Worm (Caenorhabditis elegans) whole organism, L1 larva: ENCODE data around the gene srx-39.
A peak's percentile ranks its signal among the peaks of the same experiment; 100 is the strongest.

Experiments used
- F16B12.6 ChIP-seq: fragments of 150-350 bp; optimal IDR thresholded peaks from 2 replicates; lab custom pipeline; 2014; ENCODE audit warnings: missing biosample characterization, missing genetic modification characterization
- Y116A8C.19 ChIP-seq: sonication (generic microtip); optimal IDR thresholded peaks from 2 replicates; lab custom pipeline; 2016; ENCODE audit warnings: missing compliant biosample characterization, missing genetic modification characterization, borderline replicate concordance
- aha-1 ChIP-seq: fragments of 150-350 bp; optimal IDR thresholded peaks from 2 replicates; lab custom pipeline; 2014; ENCODE audit warnings: missing biosample characterization, missing genetic modification characterization
- ceh-63 ChIP-seq: fragments of 200-800 bp; sonication (Bioruptor generic); optimal IDR thresholded peaks from 2 replicates; lab custom pipeline; 2018; ENCODE audit warnings: mild to moderate bottlenecking, missing genetic modification characterization, missing compliant biosample characterization
- ceh-88 ChIP-seq: fragments of 200-800 bp; sonication (Bioruptor generic); IDR thresholded peaks from 2 replicates; pipeline ENCODE4 v1.3.6; 2022; ENCODE audit warnings: missing genetic modification characterization, missing compliant biosample characterization
- dsc-1 ChIP-seq: sonication (generic microtip); optimal IDR thresholded peaks from 2 replicates; lab custom pipeline; 2016; ENCODE audit warnings: mild to moderate bottlenecking, missing genetic modification characterization, missing compliant biosample characterization
- efl-1 ChIP-seq, 4 experiments: fragments of 150-350 bp; optimal IDR thresholded peaks in 3 of 4; peaks in 1 of 4; 1 replicate in 1 of 4; 2 replicates in 3 of 4; lab custom pipeline; 2014; ENCODE audit warnings: missing biosample characterization in 2 of 4, missing genetic modification characterization in 2 of 4, missing genetic modification reagents in 2 of 4
- egl-27 ChIP-seq, 2 experiments: fragments of 150-350 bp in 1 of 2; sonication (generic microtip); optimal IDR thresholded peaks; 3 replicates each; lab custom pipeline; 2017 to 2018; ENCODE audit warnings: missing biosample characterization in 2 of 2, missing genetic modification characterization in 2 of 2, missing genetic modification reagents in 2 of 2
- elt-2 ChIP-seq: sonication (generic microtip); optimal IDR thresholded peaks from 2 replicates; lab custom pipeline; 2016; ENCODE audit warnings: missing genetic modification characterization, mild to moderate bottlenecking, inconsistent platforms, missing compliant biosample characterization, missing genetic modification reagents
- elt-3 ChIP-seq, 6 experiments: fragments of 150-350 bp in 1 of 6; sonication (generic microtip); optimal IDR thresholded peaks; 2 replicates each; lab custom pipeline; 2017 to 2018; ENCODE audit warnings: missing biosample characterization in 6 of 6, missing genetic modification characterization in 6 of 6, inconsistent platforms in 1 of 6
- ets-5 ChIP-seq: fragments of 200-800 bp; sonication (Bioruptor generic); IDR thresholded peaks from 2 replicates; pipeline ENCODE4 v1.3.6; 2022; ENCODE audit warnings: missing genetic modification characterization, missing compliant biosample characterization
- fos-1 ChIP-seq: fragments of 150-350 bp; optimal IDR thresholded peaks from 2 replicates; lab custom pipeline; 2014; ENCODE audit warnings: missing biosample characterization, missing genetic modification characterization
- grh-1 ChIP-seq: fragments of 200-800 bp; sonication (Bioruptor generic); IDR thresholded peaks from 2 replicates; pipeline ENCODE4 v1.3.6; 2022; ENCODE audit warnings: missing genetic modification reagents, missing genetic modification characterization, missing compliant biosample characterization
- hlh-4 ChIP-seq: sonication (generic microtip); optimal IDR thresholded peaks from 2 replicates; lab custom pipeline; 2016; ENCODE audit warnings: mild to moderate bottlenecking, missing genetic modification characterization, missing compliant biosample characterization
- hpl-2 ChIP-seq: fragments of 150-350 bp; optimal IDR thresholded peaks from 2 replicates; lab custom pipeline; 2014; ENCODE audit warnings: missing biosample characterization, missing genetic modification reagents, missing genetic modification characterization
- irx-1 ChIP-seq: sonication (generic microtip); optimal IDR thresholded peaks from 2 replicates; lab custom pipeline; 2016; ENCODE audit warnings: missing genetic modification characterization, missing compliant biosample characterization
- jun-1 ChIP-seq: fragments of 150-350 bp; optimal IDR thresholded peaks from 2 replicates; lab custom pipeline; 2014; ENCODE audit warnings: missing biosample characterization, missing genetic modification reagents, missing genetic modification characterization
- lsy-2 ChIP-seq, 2 experiments: fragments of 150-350 bp; optimal IDR thresholded peaks; 2 replicates each; lab custom pipeline; 2014; ENCODE audit warnings: missing biosample characterization in 2 of 2, missing genetic modification characterization in 2 of 2
- mef-2 ChIP-seq: fragments of 150-350 bp; optimal IDR thresholded peaks from 2 replicates; lab custom pipeline; 2014; ENCODE audit warnings: missing biosample characterization, missing genetic modification characterization
- mep-1 ChIP-seq: fragments of 150-350 bp; optimal IDR thresholded peaks from 2 replicates; lab custom pipeline; 2014; ENCODE audit warnings: missing biosample characterization, missing genetic modification characterization
- nhr-11 ChIP-seq: fragments of 150-350 bp; optimal IDR thresholded peaks from 2 replicates; lab custom pipeline; 2014; ENCODE audit warnings: missing biosample characterization, missing genetic modification characterization
- nhr-19 ChIP-seq: fragments of 200-800 bp; sonication (Bioruptor generic); conservative IDR thresholded peaks from 2 replicates; pipeline ENCODE4 v1.3.6; 2022; ENCODE audit warnings: missing genetic modification characterization, missing compliant biosample characterization
- nhr-20 ChIP-seq: sonication (generic microtip); optimal IDR thresholded peaks from 2 replicates; lab custom pipeline; 2016; ENCODE audit warnings: mild to moderate bottlenecking, missing genetic modification characterization, missing compliant biosample characterization
- nhr-28 ChIP-seq: fragments of 150-350 bp; optimal IDR thresholded peaks from 2 replicates; lab custom pipeline; 2014; ENCODE audit warnings: missing biosample characterization, missing genetic modification characterization
- nhr-76 ChIP-seq: sonication (generic microtip); optimal IDR thresholded peaks from 2 replicates; lab custom pipeline; 2017; ENCODE audit warnings: missing biosample characterization, missing genetic modification characterization
- nhr-77 ChIP-seq: fragments of 150-350 bp; optimal IDR thresholded peaks from 2 replicates; lab custom pipeline; 2014; ENCODE audit warnings: missing biosample characterization, missing genetic modification characterization
- nhr-90 ChIP-seq: sonication (generic microtip); optimal IDR thresholded peaks from 2 replicates; lab custom pipeline; 2016; ENCODE audit warnings: mild to moderate bottlenecking, missing genetic modification characterization, missing compliant biosample characterization; ENCODE audit not compliant: poor library complexity
- pag-3 ChIP-seq: sonication (generic microtip); optimal IDR thresholded peaks from 2 replicates; lab custom pipeline; 2017; ENCODE audit warnings: missing genetic modification characterization, mild to moderate bottlenecking, missing compliant biosample characterization, antibody characterized with exemption, borderline replicate concordance; ENCODE audit not compliant: insufficient read depth
- pax-3 ChIP-seq: fragments of 200-800 bp; sonication (Bioruptor generic); optimal IDR thresholded peaks from 2 replicates; lab custom pipeline; 2018; ENCODE audit warnings: mild to moderate bottlenecking, missing genetic modification characterization, moderate library complexity, missing compliant biosample characterization
- pqm-1 ChIP-seq: sonication (generic microtip); optimal IDR thresholded peaks from 3 replicates; lab custom pipeline; 2017; ENCODE audit warnings: missing biosample characterization, missing genetic modification characterization
- skn-1 ChIP-seq: fragments of 150-350 bp; optimal IDR thresholded peaks from 2 replicates; lab custom pipeline; 2014; ENCODE audit warnings: missing biosample characterization, missing genetic modification characterization
- snu-23 ChIP-seq: sonication (generic microtip); optimal IDR thresholded peaks from 2 replicates; lab custom pipeline; 2016; ENCODE audit warnings: missing genetic modification characterization, missing compliant biosample characterization
- sup-37 ChIP-seq: fragments of 200-800 bp; sonication (Bioruptor generic); optimal IDR thresholded peaks from 2 replicates; lab custom pipeline; 2018; ENCODE audit warnings: mild to moderate bottlenecking, missing genetic modification characterization, missing compliant biosample characterization
- swsn-7 ChIP-seq: sonication (generic microtip); optimal IDR thresholded peaks from 2 replicates; lab custom pipeline; 2016; ENCODE audit warnings: missing genetic modification characterization, missing compliant biosample characterization
- unc-30 ChIP-seq: sonication (generic microtip); optimal IDR thresholded peaks from 2 replicates; lab custom pipeline; 2017; ENCODE audit warnings: missing biosample characterization, missing genetic modification characterization
- unc-62 ChIP-seq: fragments of 150-350 bp; optimal IDR thresholded peaks from 2 replicates; lab custom pipeline; 2014; ENCODE audit warnings: missing biosample characterization, missing genetic modification reagents, missing genetic modification characterization
- unc-98 ChIP-seq: fragments of 200-800 bp; sonication (Bioruptor generic); IDR thresholded peaks from 2 replicates; pipeline ENCODE4 v1.3.6; 2022; ENCODE audit warnings: missing genetic modification characterization, missing compliant biosample characterization
- vab-15 ChIP-seq: sonication (generic microtip); optimal IDR thresholded peaks from 2 replicates; lab custom pipeline; 2017; ENCODE audit warnings: missing genotype, mild to moderate bottlenecking, missing genetic modification characterization, missing compliant biosample characterization
- xbp-1 ChIP-seq: sonication (generic microtip); optimal IDR thresholded peaks from 2 replicates; lab custom pipeline; 2016; ENCODE audit warnings: missing genetic modification characterization, missing compliant biosample characterization

Gene srx-39

DNA sequence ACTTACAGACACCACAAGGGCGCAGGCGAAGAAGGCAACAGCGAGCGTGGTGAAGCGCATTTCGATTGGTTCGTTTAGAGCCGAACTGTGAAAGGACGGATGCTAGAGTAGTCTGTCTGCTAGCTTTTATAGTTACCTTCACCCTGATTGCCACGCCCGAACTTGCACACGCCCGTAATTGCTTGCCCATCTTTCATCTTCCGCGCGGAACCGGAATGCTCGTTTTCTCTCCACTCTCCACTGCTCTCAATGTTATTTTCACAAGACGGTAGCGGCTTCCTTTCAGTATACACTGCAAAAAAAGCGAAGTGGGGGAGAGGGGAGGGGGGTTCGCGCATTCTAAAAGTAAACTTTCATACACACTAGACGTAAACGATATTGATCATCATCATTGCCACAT, 36.9 kb upstream of the srx-39 start, which contains the start of gene abu-8:
TSS of gene abu-8 (minus strand) at position 101 of the 400 bp plus-strand sequence.
- TF ChIP-seq unc-98 (GFP tag; lab: Robert Waterston, UW), result no peak
- no peak for TF ChIP-seq F16B12.6 (tag; lab: Kevin White, UChicago)
- no peak for TF ChIP-seq pax-3 (tag; lab: Kevin White, UChicago)
- no peak for TF ChIP-seq hpl-2 (GFP tag; lab: Kevin White, UChicago)
- no peak for TF ChIP-seq skn-1
- no peak for TF ChIP-seq pqm-1
- no peak for TF ChIP-seq nhr-28
- TF ChIP-seq nhr-76 (tag; lab: Kevin White, UChicago), result no peak
- TF ChIP-seq mep-1 (tag; lab: Kevin White, UChicago), result no peak
- no peak for TF ChIP-seq nhr-11
- TF ChIP-seq vab-15 (tag; lab: Kevin White, UChicago), result no peak

DNA sequence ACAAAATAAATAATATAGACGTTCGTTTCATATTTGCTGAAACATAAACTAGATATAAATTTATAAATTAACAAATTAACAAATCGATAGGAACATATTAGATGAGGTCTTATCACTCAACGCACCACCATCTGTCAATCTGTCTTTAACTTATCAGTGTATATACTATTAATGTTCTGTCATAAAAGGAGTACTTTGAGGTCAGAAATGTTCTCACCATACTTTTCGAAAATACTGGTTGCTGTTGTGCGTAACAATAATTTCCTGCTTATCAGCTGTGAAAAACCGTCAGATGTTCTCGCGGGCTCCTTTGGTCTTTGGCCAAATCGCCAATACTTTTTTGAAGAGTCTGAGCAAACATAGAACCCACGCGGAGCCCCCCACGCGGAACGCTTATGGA, 34.9 kb upstream of the srx-39 start, which contains the start of gene C03A7.13:
TSS of gene C03A7.13 (minus strand) at position 43 of the 400 bp plus-strand sequence.
- no peak for TF ChIP-seq nhr-20 (tag; lab: Kevin White, UChicago)
- no peak for TF ChIP-seq hpl-2 (GFP tag; lab: Kevin White, UChicago)
- no peak for TF ChIP-seq unc-30 (tag; lab: Kevin White, UChicago)
- no peak for TF ChIP-seq skn-1
- TF ChIP-seq elt-2, result peak; percentile 25
- TF ChIP-seq aha-1 (tag; lab: Kevin White, UChicago), result no peak
- TF ChIP-seq ceh-88 (GFP tag; lab: Robert Waterston, UW), result no peak
- TF ChIP-seq sup-37 (GFP tag; lab: Kevin White, UChicago), result no peak
- TF ChIP-seq unc-98 (GFP tag; lab: Robert Waterston, UW), result no peak
- no peak for TF ChIP-seq efl-1 (optimal IDR thresholded peaks at IDR 0.05; lab: Kevin White, UChicago)
- peak in 1 of 2 experiments; percentile 51 for TF ChIP-seq efl-1 (GFP tag; optimal IDR thresholded peaks at IDR 0.05 in 1 of 2; lab: Kevin White, UChicago)
- no peak for TF ChIP-seq Y116A8C.19 (tag; lab: Kevin White, UChicago)
- no peak for TF ChIP-seq elt-3 (tag; optimal IDR thresholded peaks at IDR 0.05; lab: Kevin White, UChicago)
- TF ChIP-seq pag-3 (tag; lab: Kevin White, UChicago), result no peak
- TF ChIP-seq fos-1, result no peak
- no peak for TF ChIP-seq snu-23 (GFP tag; lab: Kevin White, UChicago)
- TF ChIP-seq dsc-1, result no peak
- no peak for TF ChIP-seq nhr-19 (GFP tag; lab: Robert Waterston, UW)
- TF ChIP-seq unc-62, result no peak
- no peak for TF ChIP-seq nhr-77 (tag; lab: Kevin White, UChicago)
- peak; percentile 8 for TF ChIP-seq jun-1 (tag; lab: Kevin White, UChicago)

DNA sequence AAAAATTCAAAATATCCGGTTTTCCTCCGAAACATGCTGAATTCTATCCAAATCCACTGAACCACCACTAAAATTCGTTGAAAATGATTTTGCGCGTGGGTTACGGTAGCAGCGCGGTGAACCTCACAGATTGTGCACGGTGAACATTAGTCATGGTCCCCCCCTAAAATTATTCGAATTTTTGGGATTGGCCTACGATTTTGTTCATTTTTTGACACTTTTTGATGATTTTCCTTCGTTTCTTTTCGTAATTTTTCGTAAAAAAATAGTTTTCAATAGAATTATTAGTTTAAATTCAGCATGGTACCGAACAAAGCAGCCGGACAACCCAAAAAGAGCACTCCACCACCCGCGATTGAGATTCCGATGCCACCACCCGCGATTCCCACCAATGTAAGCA, 24.1 kb upstream of the srx-39 start, which contains the start of gene C03A7.2:
TSS of gene C03A7.2 (plus strand) at position 301 of the 400 bp plus-strand sequence.
- TF ChIP-seq ets-5 (no peak), unc-98 (GFP tag; lab: Robert Waterston, UW) (no peak), F16B12.6 (tag; lab: Kevin White, UChicago) (no peak), nhr-28 (no peak), xbp-1 (tag; lab: Kevin White, UChicago) (no peak), jun-1 (tag; lab: Kevin White, UChicago) (no peak), pag-3 (tag; lab: Kevin White, UChicago) (no peak), nhr-90 (tag; lab: Kevin White, UChicago) (no peak), egl-27 (tag; optimal IDR thresholded peaks at IDR 0.05; lab: Kevin White, UChicago) (no peak), hlh-4 (tag; lab: Kevin White, UChicago) (no peak), grh-1 (no peak), mef-2 (tag; lab: Kevin White, UChicago) (no peak), vab-15 (tag; lab: Kevin White, UChicago) (no peak), swsn-7 (no peak), Y116A8C.19 (tag; lab: Kevin White, UChicago) (no peak), irx-1 (no peak), efl-1 (optimal IDR thresholded peaks at IDR 0.05; lab: Kevin White, UChicago) (no peak), efl-1 (GFP tag; optimal IDR thresholded peaks at IDR 0.05 in 1 of 2; lab: Kevin White, UChicago) (no peak), ceh-63 (GFP tag; lab: Kevin White, UChicago) (no peak), lsy-2 (tag; optimal IDR thresholded peaks at IDR 0.05; lab: Kevin White, UChicago) (no peak)
- TF ChIP-seq, all 84 proteins: peak for 0
